Worm (Caenorhabditis elegans) whole organism, midembryonic: ENCODE measurements around the gene F11C1.1.

Experiments used
- T22C8.4 ChIP-seq: fragments of 200-800 bp; sonication (Bioruptor generic); IDR thresholded peaks from 2 replicates; pipeline ENCODE4 v1.3.6; 2022; ENCODE audit warnings: missing genetic modification characterization, missing compliant biosample characterization
- cog-1 ChIP-seq: sonication (generic microtip); optimal IDR thresholded peaks from 2 replicates; lab custom pipeline; 2016; ENCODE audit warnings: missing genetic modification characterization, missing compliant biosample characterization
- flt-1 ChIP-seq: fragments of 200-800 bp; sonication (Bioruptor generic); IDR thresholded peaks from 2 replicates; pipeline ENCODE4 v1.3.6; 2022; ENCODE audit warnings: missing genetic modification characterization, missing compliant biosample characterization
- klf-2 ChIP-seq: fragments of 200-800 bp; sonication (Bioruptor generic); conservative IDR thresholded peaks from 2 replicates; pipeline ENCODE4 v1.3.6; 2022; ENCODE audit warnings: missing genetic modification reagents, missing genetic modification characterization, missing compliant biosample characterization
- med-1 ChIP-seq: sonication (generic microtip); optimal IDR thresholded peaks from 2 replicates; lab custom pipeline; 2017; ENCODE audit warnings: missing genetic modification characterization, mild to moderate bottlenecking, missing compliant biosample characterization, antibody characterized with exemption, missing genetic modification reagents; ENCODE audit not compliant: insufficient read depth
- ref-1 ChIP-seq: fragments of 200-800 bp; sonication (Bioruptor generic); conservative IDR thresholded peaks from 2 replicates; pipeline ENCODE4 v1.3.6; 2022; ENCODE audit warnings: missing genetic modification reagents, missing genetic modification characterization, missing compliant biosample characterization
- tab-1 ChIP-seq: fragments of 200-800 bp; sonication (Bioruptor generic); IDR thresholded peaks from 2 replicates; pipeline ENCODE4 v1.3.6; 2022; ENCODE audit warnings: missing genetic modification characterization, missing compliant biosample characterization
- ztf-23 ChIP-seq: fragments of 200-800 bp; sonication (Bioruptor generic); IDR thresholded peaks from 2 replicates; pipeline ENCODE4 v1.3.6; 2022; ENCODE audit warnings: missing genetic modification reagents, missing genetic modification characterization, missing compliant biosample characterization
- ztf-29 ChIP-seq: fragments of 200-800 bp; sonication (Bioruptor generic); IDR thresholded peaks from 2 replicates; pipeline ENCODE4 v1.3.6; 2022; ENCODE audit warnings: missing genetic modification reagents, missing genetic modification characterization, missing compliant biosample characterization

The F11C1.1 gene

ce11 chrX:13009645-13010044, 19.3 kb upstream of the F11C1.1 start:
- TF ChIP-seq cog-1, result no peak
- TF ChIP-seq ref-1 (GFP tag; lab: Robert Waterston, UW), result no peak
- TF ChIP-seq med-1 (GFP tag; lab: Kevin White, UChicago), result no peak

ce11 chrX:13008895-13009294, 18.5 kb upstream of the F11C1.1 start:
- TF ChIP-seq T22C8.4 (GFP tag; lab: Robert Waterston, UW) (no peak), klf-2 (GFP tag; lab: Robert Waterston, UW) (no peak), ztf-23 (GFP tag; lab: Robert Waterston, UW) (no peak), tab-1 (GFP tag; lab: Robert Waterston, UW) (no peak), ztf-29 (no peak), med-1 (GFP tag; lab: Kevin White, UChicago) (no peak), cog-1 (no peak)

DNA sequence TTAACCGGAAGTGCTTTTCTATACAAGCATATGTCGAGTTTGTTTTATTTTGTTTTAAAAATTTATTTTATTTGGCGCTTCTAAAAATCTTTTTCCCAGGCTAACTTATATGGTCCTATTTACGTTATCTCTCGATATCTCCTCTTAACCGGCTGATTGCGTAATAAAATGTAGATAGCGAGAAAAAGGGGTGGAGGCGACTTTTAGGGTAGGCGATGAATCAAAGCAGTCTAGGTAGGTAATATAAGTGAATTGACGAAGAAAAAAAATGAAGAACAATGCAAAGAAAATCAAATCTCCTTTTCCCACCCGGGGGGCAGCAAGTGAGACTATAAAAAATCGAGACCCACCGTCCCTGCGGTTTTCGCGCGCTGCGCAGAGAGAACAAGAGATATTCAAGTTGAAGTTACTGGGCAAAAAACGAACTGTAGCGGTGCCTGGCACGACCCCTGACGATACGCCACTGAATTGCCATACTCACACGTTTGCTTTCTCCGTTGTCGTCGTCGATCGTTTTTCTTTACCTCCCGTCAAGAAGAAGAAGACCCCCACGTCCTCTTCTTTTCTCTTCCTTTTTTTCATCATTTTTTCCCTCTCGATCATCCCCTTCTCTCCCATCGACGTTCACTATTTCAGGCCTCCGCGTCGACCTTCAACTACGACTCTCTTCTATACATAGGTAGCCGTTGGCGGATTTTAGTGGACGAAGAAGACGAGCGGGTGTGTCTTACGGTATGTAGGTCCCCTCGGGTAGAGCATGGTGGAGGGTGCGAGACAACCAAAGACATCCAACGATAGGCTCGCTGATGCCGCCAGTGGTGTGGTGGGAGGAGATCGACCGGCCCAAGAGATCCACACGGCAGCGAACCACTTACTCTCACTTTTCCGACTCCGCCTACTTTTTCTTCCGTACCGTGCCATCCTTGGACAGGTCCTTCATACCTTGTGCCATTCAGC, 17.8 kb upstream of the F11C1.1 start, which contains the start of gene nhr-25:
nhr-25 (plus strand) TSS at position 637 of the 957 bp plus-strand sequence.
- TF ChIP-seq tab-1 (GFP tag; lab: Robert Waterston, UW) (no peak), cog-1 (no peak), med-1 (GFP tag; lab: Kevin White, UChicago) (no peak), klf-2 (GFP tag; lab: Robert Waterston, UW) (no peak), T22C8.4 (GFP tag; lab: Robert Waterston, UW) (no peak), ref-1 (GFP tag; lab: Robert Waterston, UW) (no peak), ztf-29 (no peak), ztf-23 (GFP tag; lab: Robert Waterston, UW) (no peak)

DNA sequence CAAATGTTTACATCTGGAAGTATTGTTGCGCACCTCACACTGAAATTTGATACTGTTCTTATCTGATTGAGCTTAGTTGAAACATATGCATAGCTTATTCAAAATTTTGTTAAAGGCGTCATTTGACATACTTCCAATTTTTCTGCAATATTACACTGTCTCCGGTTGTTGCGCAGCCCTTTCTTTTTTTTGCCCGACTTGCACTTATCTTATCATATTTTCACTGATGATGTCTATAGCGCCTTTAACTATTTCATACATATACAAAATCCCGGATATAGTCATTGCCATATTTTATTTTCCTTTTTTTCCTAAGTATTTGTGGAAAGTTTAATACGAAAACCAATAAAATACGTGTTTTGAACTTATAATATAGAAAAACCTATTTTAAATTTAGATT, 16.4 kb upstream of the F11C1.1 start:
- no peak for TF ChIP-seq klf-2 (GFP tag; lab: Robert Waterston, UW)
- TF ChIP-seq flt-1 (GFP tag; lab: Robert Waterston, UW), result no peak
- no peak for TF ChIP-seq ztf-29
- TF ChIP-seq ref-1 (GFP tag; lab: Robert Waterston, UW), result no peak
- no peak for TF ChIP-seq T22C8.4 (GFP tag; lab: Robert Waterston, UW)
- TF ChIP-seq tab-1 (GFP tag; lab: Robert Waterston, UW), result no peak

- TF ChIP-seq ref-1 (GFP tag; lab: Robert Waterston, UW) (no peak), T22C8.4 (GFP tag; lab: Robert Waterston, UW) (no peak), cog-1 (no peak), ztf-23 (GFP tag; lab: Robert Waterston, UW) (no peak), flt-1 (GFP tag; lab: Robert Waterston, UW) (no peak), klf-2 (GFP tag; lab: Robert Waterston, UW) (no peak), ztf-29 (no peak), tab-1 (GFP tag; lab: Robert Waterston, UW) (no peak)
Observed at ce11 chrX:13006328-13006727, 15.9 kb upstream of the F11C1.1 start.

DNA sequence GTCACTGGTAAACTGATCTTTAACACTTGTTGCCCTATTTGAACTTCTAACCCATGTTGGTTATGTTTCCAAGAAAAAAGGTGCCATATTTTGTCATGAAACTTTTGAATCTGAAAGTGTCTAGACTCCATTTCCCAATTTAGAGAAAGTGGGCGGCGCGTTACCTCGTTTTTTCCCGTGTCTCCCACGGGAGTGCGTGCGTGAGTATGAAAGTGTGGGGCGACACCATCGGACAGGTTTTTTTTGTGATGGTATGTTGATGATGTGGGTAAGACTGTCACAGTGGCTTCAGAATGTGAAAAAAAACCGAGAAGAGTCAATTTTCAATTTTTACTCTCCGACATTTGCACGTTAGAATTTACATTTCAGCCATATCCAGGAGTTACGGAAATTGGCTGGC, 15.4 kb upstream of the F11C1.1 start:
- TF ChIP-seq klf-2 (GFP tag; lab: Robert Waterston, UW) (no peak), ref-1 (GFP tag; lab: Robert Waterston, UW) (no peak), T22C8.4 (GFP tag; lab: Robert Waterston, UW) (no peak), tab-1 (GFP tag; lab: Robert Waterston, UW) (no peak), ztf-23 (GFP tag; lab: Robert Waterston, UW) (no peak), flt-1 (GFP tag; lab: Robert Waterston, UW) (no peak), med-1 (GFP tag; lab: Kevin White, UChicago) (no peak), cog-1 (no peak), ztf-29 (no peak)

- no peak for TF ChIP-seq klf-2 (GFP tag; lab: Robert Waterston, UW)
- TF ChIP-seq ztf-23 (GFP tag; lab: Robert Waterston, UW), result no peak
- no peak for TF ChIP-seq med-1 (GFP tag; lab: Kevin White, UChicago)
- TF ChIP-seq cog-1, result no peak
- TF ChIP-seq tab-1 (GFP tag; lab: Robert Waterston, UW), result no peak
- no peak for TF ChIP-seq flt-1 (GFP tag; lab: Robert Waterston, UW)
- no peak for TF ChIP-seq ref-1 (GFP tag; lab: Robert Waterston, UW)
- no peak for TF ChIP-seq ztf-29
- TF ChIP-seq T22C8.4 (GFP tag; lab: Robert Waterston, UW), result no peak
Observed at ce11 chrX:13004491-13005093, 14.2 kb upstream of the F11C1.1 start.

DNA sequence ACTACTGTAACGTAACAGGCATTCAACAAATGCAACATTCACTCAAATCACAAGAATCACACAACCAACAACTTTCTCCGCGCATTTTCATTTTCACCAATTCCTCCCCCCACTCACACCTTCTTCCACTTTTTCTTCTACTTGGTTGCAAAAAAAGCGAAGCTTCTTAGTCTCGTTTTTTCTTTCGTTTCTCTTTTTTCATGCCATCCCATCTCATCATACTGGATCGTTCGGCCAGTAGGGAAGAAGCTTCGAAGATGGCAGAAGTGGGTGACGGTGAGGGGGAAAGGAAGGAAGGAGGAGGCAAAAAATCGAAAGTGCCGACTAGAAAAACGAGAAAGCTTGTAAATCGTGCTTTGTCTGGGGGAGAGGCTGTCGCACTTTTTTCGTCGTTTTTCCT, 12.7 kb upstream of the F11C1.1 start:
- TF ChIP-seq klf-2 (GFP tag; lab: Robert Waterston, UW), result no peak

DNA sequence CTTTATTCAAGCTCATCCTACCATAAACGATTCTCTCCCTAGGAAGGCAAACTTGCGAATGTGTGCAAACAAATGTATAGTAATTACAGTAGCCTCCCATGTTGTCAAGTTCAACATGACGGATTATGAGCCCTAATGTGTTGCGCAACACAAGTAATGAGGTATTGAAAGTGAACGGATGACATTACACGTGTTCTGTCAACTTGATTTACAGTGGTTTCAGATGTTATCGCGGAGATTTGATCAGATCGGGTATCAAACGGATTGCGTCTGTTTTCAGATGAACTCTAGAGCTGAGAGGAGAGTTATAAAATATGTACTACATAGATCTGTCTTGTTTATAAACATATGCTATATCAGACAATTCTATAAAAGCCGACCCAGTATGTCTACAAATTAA, 11.9 kb upstream of the F11C1.1 start:
- TF ChIP-seq cog-1 (no peak), med-1 (GFP tag; lab: Kevin White, UChicago) (no peak), ref-1 (GFP tag; lab: Robert Waterston, UW) (no peak), klf-2 (GFP tag; lab: Robert Waterston, UW) (no peak), ztf-29 (no peak), tab-1 (GFP tag; lab: Robert Waterston, UW) (no peak), T22C8.4 (GFP tag; lab: Robert Waterston, UW) (no peak), ztf-23 (GFP tag; lab: Robert Waterston, UW) (no peak), flt-1 (GFP tag; lab: Robert Waterston, UW) (no peak)
